Worm (Caenorhabditis elegans) whole organism, L2 larva: Measurements from ENCODE around the gene srbc-7.
"Not testable (repeated sequence)": the region's sequence is repeated elsewhere in the genome, so short reads cannot be mapped to it uniquely, and the experiment has no call there.

Source experiments
- C34F6.9 ChIP-seq: fragments of 150-350 bp; optimal IDR thresholded peaks from 2 replicates; lab custom pipeline; 2014; ENCODE audit warnings: missing biosample characterization, missing genetic modification characterization
- F13H6.1 ChIP-seq: sonication (generic microtip); optimal IDR thresholded peaks from 2 replicates; lab custom pipeline; 2016; ENCODE audit warnings: missing genetic modification characterization, missing compliant biosample characterization
- R02D3.7 ChIP-seq: fragments of 150-350 bp; optimal IDR thresholded peaks from 2 replicates; lab custom pipeline; 2014; ENCODE audit warnings: missing biosample characterization, missing genetic modification characterization
- Y55F3AM.14 ChIP-seq: fragments of 200-800 bp; sonication (Bioruptor generic); optimal IDR thresholded peaks from 2 replicates; lab custom pipeline; 2018; ENCODE audit warnings: mild to moderate bottlenecking, missing genetic modification characterization, missing compliant biosample characterization
- ZK546.5 ChIP-seq: sonication (generic microtip); optimal IDR thresholded peaks from 2 replicates; lab custom pipeline; 2017; ENCODE audit warnings: missing biosample characterization, missing genetic modification characterization
- aly-2 ChIP-seq: fragments of 150-350 bp; optimal IDR thresholded peaks from 2 replicates; lab custom pipeline; 2014; ENCODE audit warnings: missing biosample characterization, missing genetic modification characterization
- ama-1 ChIP-seq: fragments of 150-350 bp; optimal IDR thresholded peaks from 2 replicates; lab custom pipeline; 2018; ENCODE audit warnings: inconsistent platforms
- blmp-1 ChIP-seq: sonication (generic microtip); optimal IDR thresholded peaks from 2 replicates; lab custom pipeline; 2017; ENCODE audit warnings: missing genetic modification characterization, mild to moderate bottlenecking, missing compliant biosample characterization, antibody characterized with exemption, moderate library complexity; ENCODE audit not compliant: insufficient read depth
- ceh-82 ChIP-seq: fragments of 150-350 bp; optimal IDR thresholded peaks from 2 replicates; lab custom pipeline; 2014; ENCODE audit warnings: missing biosample characterization, missing genetic modification characterization
- crh-2 ChIP-seq: sonication (generic microtip); optimal IDR thresholded peaks from 2 replicates; lab custom pipeline; 2017; ENCODE audit warnings: missing biosample characterization, missing genetic modification characterization
- dmd-4 ChIP-seq: sonication (generic microtip); optimal IDR thresholded peaks from 2 replicates; lab custom pipeline; 2017; ENCODE audit warnings: missing biosample characterization, missing genetic modification characterization
- egl-27 ChIP-seq: sonication (generic microtip); optimal IDR thresholded peaks from 3 replicates; lab custom pipeline; 2017; ENCODE audit warnings: missing biosample characterization, missing genetic modification reagents, missing genetic modification characterization
- elt-1 ChIP-seq: fragments of 150-350 bp; optimal IDR thresholded peaks from 2 replicates; lab custom pipeline; 2014; ENCODE audit warnings: missing biosample characterization, missing genetic modification characterization
- elt-3 ChIP-seq: sonication (generic microtip); optimal IDR thresholded peaks from 2 replicates; lab custom pipeline; 2017; ENCODE audit warnings: missing biosample characterization, missing genetic modification characterization
- gmeb-1 ChIP-seq: fragments of 150-350 bp; optimal IDR thresholded peaks from 2 replicates; lab custom pipeline; 2014; ENCODE audit warnings: missing biosample characterization, missing genetic modification characterization
- lin-11 ChIP-seq: fragments of 150-350 bp; sonication (generic microtip); optimal IDR thresholded peaks from 2 replicates; lab custom pipeline; 2014; ENCODE audit warnings: missing biosample characterization, missing genetic modification characterization, inconsistent platforms, mixed read lengths
- lin-13 ChIP-seq: fragments of 150-350 bp; optimal IDR thresholded peaks from 2 replicates; lab custom pipeline; 2014; ENCODE audit warnings: missing biosample characterization, missing genetic modification reagents, missing genetic modification characterization
- lin-39 ChIP-seq: fragments of 150-350 bp; optimal IDR thresholded peaks from 2 replicates; lab custom pipeline; 2014; ENCODE audit warnings: missing biosample characterization, missing genetic modification reagents, missing genetic modification characterization
- lsy-2 ChIP-seq, 2 experiments: fragments of 150-350 bp in 1 of 2; sonication (generic microtip) in 1 of 2; optimal IDR thresholded peaks; 2 replicates each; lab custom pipeline; 2014 to 2017; ENCODE audit warnings: missing biosample characterization in 2 of 2, missing genetic modification characterization in 2 of 2
- mab-5 ChIP-seq: fragments of 150-350 bp; optimal IDR thresholded peaks from 2 replicates; lab custom pipeline; 2014; ENCODE audit warnings: missing biosample characterization, missing genetic modification characterization
- mdl-1 ChIP-seq, 2 experiments: fragments of 150-350 bp in 1 of 2; sonication (generic microtip) in 1 of 2; optimal IDR thresholded peaks; 2 replicates each; lab custom pipeline; 2017; ENCODE audit warnings: missing biosample characterization in 2 of 2, missing genetic modification characterization in 2 of 2
- nhr-10 ChIP-seq: sonication (generic microtip); optimal IDR thresholded peaks from 2 replicates; lab custom pipeline; 2017; ENCODE audit warnings: missing biosample characterization, missing genetic modification characterization
- nhr-11 ChIP-seq: fragments of 150-350 bp; optimal IDR thresholded peaks from 2 replicates; lab custom pipeline; 2014; ENCODE audit warnings: missing biosample characterization, missing genetic modification characterization
- nhr-12 ChIP-seq: fragments of 150-350 bp; optimal IDR thresholded peaks from 2 replicates; lab custom pipeline; 2014; ENCODE audit warnings: missing biosample characterization, missing genetic modification characterization
- nhr-129 ChIP-seq: fragments of 150-350 bp; optimal IDR thresholded peaks from 2 replicates; lab custom pipeline; 2014; ENCODE audit warnings: missing biosample characterization, missing genetic modification characterization
- nhr-21 ChIP-seq: fragments of 150-350 bp; optimal IDR thresholded peaks from 2 replicates; lab custom pipeline; 2014; ENCODE audit warnings: missing biosample characterization, missing genetic modification characterization
- nhr-237 ChIP-seq: fragments of 150-350 bp; optimal IDR thresholded peaks from 2 replicates; lab custom pipeline; 2014; ENCODE audit warnings: missing biosample characterization, missing genetic modification characterization
- nhr-25 ChIP-seq: fragments of 150-350 bp; sonication (generic microtip); optimal IDR thresholded peaks from 3 replicates; lab custom pipeline; 2014; ENCODE audit warnings: missing biosample characterization, missing genetic modification characterization
- nhr-77 ChIP-seq: fragments of 150-350 bp; optimal IDR thresholded peaks from 2 replicates; lab custom pipeline; 2014; ENCODE audit warnings: missing biosample characterization, missing genetic modification characterization
- sem-4 ChIP-seq: fragments of 150-350 bp; optimal IDR thresholded peaks from 2 replicates; lab custom pipeline; 2014; ENCODE audit warnings: missing biosample characterization, missing genetic modification reagents, missing genetic modification characterization
- skn-1 ChIP-seq: sonication (generic microtip); optimal IDR thresholded peaks from 2 replicates; lab custom pipeline; 2017; ENCODE audit warnings: missing biosample characterization, missing genetic modification characterization
- sma-9 ChIP-seq, 2 experiments: fragments of 150-350 bp in 1 of 2; sonication (generic microtip) in 1 of 2; optimal IDR thresholded peaks; 2 replicates each; lab custom pipeline; 2014 to 2016; ENCODE audit warnings: missing genetic modification characterization in 2 of 2, mild to moderate bottlenecking in 1 of 2, missing biosample characterization in 1 of 2, missing compliant biosample characterization in 1 of 2, missing genetic modification reagents in 1 of 2, moderate library complexity in 1 of 2
- unc-39 ChIP-seq: fragments of 150-350 bp; optimal IDR thresholded peaks from 2 replicates; lab custom pipeline; 2014; ENCODE audit warnings: missing biosample characterization, missing genetic modification characterization
- unc-55 ChIP-seq: fragments of 150-350 bp; sonication (generic microtip); optimal IDR thresholded peaks from 3 replicates; lab custom pipeline; 2014; ENCODE audit warnings: missing biosample characterization, missing genetic modification reagents, missing genetic modification characterization
- zag-1 ChIP-seq: fragments of 150-350 bp; optimal IDR thresholded peaks from 2 replicates; lab custom pipeline; 2014; ENCODE audit warnings: missing biosample characterization, missing genetic modification characterization
- ztf-1 ChIP-seq: fragments of 200-800 bp; sonication (Bioruptor generic); conservative IDR thresholded peaks from 2 replicates; pipeline ENCODE4 v1.3.6; 2022; ENCODE audit warnings: missing genetic modification characterization, missing compliant biosample characterization
- ztf-11 ChIP-seq: sonication (generic microtip); optimal IDR thresholded peaks from 2 replicates; lab custom pipeline; 2017; ENCODE audit warnings: missing biosample characterization, missing genetic modification characterization
- ztf-4 ChIP-seq: fragments of 150-350 bp; optimal IDR thresholded peaks from 2 replicates; lab custom pipeline; 2014; ENCODE audit warnings: missing biosample characterization, missing genetic modification characterization

srbc-7 gene

DNA sequence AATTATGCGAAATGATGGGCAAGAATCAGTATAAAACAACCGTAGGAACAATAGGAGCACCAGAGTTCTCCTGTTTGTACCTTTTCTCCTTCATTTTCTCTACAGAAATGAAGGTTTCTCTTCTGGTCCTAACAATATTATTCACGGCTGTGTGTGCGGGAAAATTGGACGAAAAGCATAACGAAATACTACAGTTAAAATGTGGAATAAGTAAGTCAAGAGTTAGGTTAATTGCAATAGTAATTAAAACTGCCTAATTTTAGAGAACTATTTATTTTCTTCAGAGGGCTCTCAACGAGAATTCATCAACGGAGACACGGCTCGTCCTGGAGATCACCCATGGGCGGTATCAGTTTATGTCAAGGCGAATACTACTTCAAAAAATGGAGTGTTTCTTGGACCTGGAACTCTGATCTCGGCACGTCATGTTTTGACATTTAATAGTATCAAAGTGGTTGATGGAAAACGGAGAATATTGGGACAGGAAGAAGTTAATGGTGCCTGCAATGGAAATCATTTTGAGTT is 38.1 kb downstream of the srbc-7 start, which contains the start of gene try-12:
Gene try-12 (plus strand): TSS at position 51 of the 525 bp plus-strand sequence.
- TF ChIP-seq C34F6.9 (tag; lab: Kevin White, UChicago) (no peak), blmp-1 (tag; lab: Kevin White, UChicago) (no peak), nhr-237 (tag; lab: Kevin White, UChicago) (no peak), ztf-11 (no peak), elt-1 (tag; lab: Kevin White, UChicago) (no peak), nhr-21 (tag; lab: Kevin White, UChicago) (no peak), crh-2 (tag; lab: Kevin White, UChicago) (no peak), ceh-82 (no peak), nhr-10 (tag; lab: Kevin White, UChicago) (no peak), lin-11 (no peak)

- TF ChIP-seq lin-11 (no peak), unc-55 (GFP tag; lab: Kevin White, UChicago) (no peak)
Observed at ce11 chrV:7446965-7447364, 40.5 kb downstream of the srbc-7 start, which contains the start of gene F25E5.5. F25E5.5 (plus strand) TSS chrV:7447265.

ce11 chrV:7444331-7444730 is 43.1 kb downstream of the srbc-7 start, which contains the start of gene nhr-141:
nhr-141 (plus strand) TSS chrV:7444661.
- not testable (repeated sequence) for TF ChIP-seq crh-2 (tag; lab: Kevin White, UChicago); lin-13; mab-5 (tag; lab: Kevin White, UChicago)

- TF ChIP-seq aly-2 = no peak
- no peak for TF ChIP-seq lin-39 (tag; lab: Kevin White, UChicago)
- TF ChIP-seq Y55F3AM.14 (GFP tag; lab: Kevin White, UChicago) = no peak
- no peak for TF ChIP-seq elt-1 (tag; lab: Kevin White, UChicago)
Observed at ce11 chrV:7439807-7440206, 47.6 kb downstream of the srbc-7 start, which contains the start of gene try-13. try-13 (plus strand) TSS chrV:7440107.

ce11 chrV:7437985-7438384 is 49.4 kb downstream of the srbc-7 start, which contains the start of gene F25E5.16:
F25E5.16 (plus strand) TSS chrV:7438285.
- TF ChIP-seq nhr-25 (tag; lab: Kevin White, UChicago) (no peak), sem-4 (tag; lab: Kevin White, UChicago) (no peak), R02D3.7 (tag; lab: Kevin White, UChicago) (no peak), nhr-11 (tag; lab: Kevin White, UChicago) (no peak), nhr-129 (no peak), elt-3 (tag; lab: Kevin White, UChicago) (no peak), ZK546.5 (tag; lab: Kevin White, UChicago) (no peak), lin-39 (tag; lab: Kevin White, UChicago) (no peak), gmeb-1 (tag; lab: Kevin White, UChicago) (no peak), crh-2 (tag; lab: Kevin White, UChicago) (no peak), F13H6.1 (no peak), nhr-10 (tag; lab: Kevin White, UChicago) (no peak), egl-27 (tag; lab: Kevin White, UChicago) (no peak), nhr-12 (tag; lab: Kevin White, UChicago) (no peak)
- TF ChIP-seq, all 48 proteins: peak for 0

ce11 chrV:7437538-7437937 is 49.9 kb downstream of the srbc-7 start, which contains the start of gene F25E5.9:
F25E5.9 (minus strand) TSS chrV:7437919.
- no peak for TF ChIP-seq unc-39 (tag; lab: Kevin White, UChicago)
- no peak for TF ChIP-seq ztf-11
- no peak for TF ChIP-seq lin-13
- no peak for TF ChIP-seq nhr-77 (tag; lab: Kevin White, UChicago)
- TF ChIP-seq lsy-2 (tag; optimal IDR thresholded peaks at IDR 0.05; lab: Kevin White, UChicago) = peak in 1 of 2 experiments; percentile 34
- TF ChIP-seq C34F6.9 (tag; lab: Kevin White, UChicago) = peak; percentile 65
- TF ChIP-seq ZK546.5 (tag; lab: Kevin White, UChicago) = no peak
- TF ChIP-seq dmd-4 = no peak
- TF ChIP-seq crh-2 (tag; lab: Kevin White, UChicago) = no peak
- no peak for TF ChIP-seq sma-9 (GFP tag; optimal IDR thresholded peaks at IDR 0.05; lab: Kevin White, UChicago)
- TF ChIP-seq sma-9 (tag; optimal IDR thresholded peaks at IDR 0.05; lab: Kevin White, UChicago) = no peak
- TF ChIP-seq nhr-237 (tag; lab: Kevin White, UChicago) = no peak
- TF ChIP-seq ztf-4 (tag; lab: Kevin White, UChicago) = no peak
- peak; percentile 1 for TF ChIP-seq F13H6.1
- peak; percentile 70 for TF ChIP-seq unc-55 (GFP tag; lab: Kevin White, UChicago)
- TF ChIP-seq ztf-1 = no peak
- peak in 1 of 2 experiments; percentile 43 for TF ChIP-seq mdl-1 (tag; optimal IDR thresholded peaks at IDR 0.05; lab: Kevin White, UChicago)
- peak; percentile 18 for TF ChIP-seq nhr-129
- TF ChIP-seq nhr-12 (tag; lab: Kevin White, UChicago) = no peak
- no peak for TF ChIP-seq skn-1 (tag; lab: Kevin White, UChicago)
- TF ChIP-seq lin-11 = no peak
- TF ChIP-seq zag-1 (tag; lab: Kevin White, UChicago) = no peak
- TF ChIP-seq ama-1 (lab: Kevin White, UChicago) = peak; percentile 51
- no peak for TF ChIP-seq nhr-21 (tag; lab: Kevin White, UChicago)
- peak; percentile 52 for TF ChIP-seq Y55F3AM.14 (GFP tag; lab: Kevin White, UChicago)
- TF ChIP-seq sem-4 (tag; lab: Kevin White, UChicago) = peak; percentile 62
- TF ChIP-seq, all 48 proteins: peak for 9
